Fruit fly (Drosophila melanogaster) whole organism, embryonic: ENCODE measurements around the gene CG7135.

ENCODE experiments used
- Atf3 ChIP-seq: fragments of 200-800 bp; sonication (Bioruptor generic); optimal IDR thresholded peaks from 3 replicates; lab custom pipeline; 2016; ENCODE audit warnings: missing biosample characterization, missing genetic modification characterization
- B-H2 ChIP-seq: fragments of 200-800 bp; sonication (Bioruptor generic); optimal IDR thresholded peaks from 2 replicates; lab custom pipeline; 2018; ENCODE audit warnings: missing biosample characterization, mild to moderate bottlenecking, missing genetic modification characterization
- CG10366 ChIP-seq: fragments of 200-800 bp; sonication (Bioruptor generic); IDR thresholded peaks from 2 replicates; pipeline ENCODE4 v1.3.6; 2022; ENCODE audit warnings: missing biosample characterization, missing genetic modification characterization
- CG10462 ChIP-seq: fragments of 200-800 bp; sonication (Bioruptor generic); optimal IDR thresholded peaks from 2 replicates; lab custom pipeline; 2016; ENCODE audit warnings: missing biosample characterization, missing genetic modification characterization
- CG11560 ChIP-seq: fragments of 200-800 bp; sonication (Bioruptor generic); IDR thresholded peaks from 3 replicates; pipeline ENCODE4 v1.3.6; 2022; ENCODE audit warnings: missing biosample characterization, missing genetic modification characterization
- CG11696 ChIP-seq: fragments of 200-800 bp; sonication (Bioruptor generic); IDR thresholded peaks from 2 replicates; pipeline ENCODE4 v1.3.6; 2022; ENCODE audit warnings: missing biosample characterization, missing genetic modification characterization
- CG12104 ChIP-seq: fragments of 200-800 bp; sonication (Bioruptor generic); optimal IDR thresholded peaks from 3 replicates; lab custom pipeline; 2016; ENCODE audit warnings: missing biosample characterization, missing genetic modification characterization
- CG13424 ChIP-seq: fragments of 200-800 bp; sonication (Bioruptor generic); optimal IDR thresholded peaks from 2 replicates; lab custom pipeline; 2019; ENCODE audit warnings: missing biosample characterization, mild to moderate bottlenecking, missing genetic modification characterization, moderate library complexity
- CG13775 ChIP-seq: fragments of 200-800 bp; sonication (Bioruptor generic); optimal IDR thresholded peaks from 3 replicates; lab custom pipeline; 2017; ENCODE audit warnings: missing biosample characterization, mild to moderate bottlenecking, missing genetic modification characterization
- CG1529 ChIP-seq: fragments of 200-800 bp; sonication (Bioruptor generic); optimal IDR thresholded peaks from 3 replicates; lab custom pipeline; 2018; ENCODE audit warnings: missing biosample characterization, missing genetic modification characterization
- CG1602 ChIP-seq: fragments of 200-800 bp; sonication (Bioruptor generic); optimal IDR thresholded peaks from 3 replicates; lab custom pipeline; 2016; ENCODE audit warnings: missing biosample characterization, missing genetic modification characterization
- CG1792 ChIP-seq: fragments of 200-800 bp; sonication (Bioruptor generic); optimal IDR thresholded peaks from 2 replicates; lab custom pipeline; 2016; ENCODE audit warnings: missing biosample characterization, missing genetic modification characterization
- CG1832 ChIP-seq: fragments of 200-800 bp; sonication (Bioruptor generic); optimal IDR thresholded peaks from 2 replicates; lab custom pipeline; 2017; ENCODE audit warnings: missing biosample characterization, mild to moderate bottlenecking, missing genetic modification characterization, inconsistent platforms
- CG3281 ChIP-seq: fragments of 200-800 bp; sonication (Bioruptor generic); optimal IDR thresholded peaks from 3 replicates; lab custom pipeline; 2017; ENCODE audit warnings: missing biosample characterization, mild to moderate bottlenecking, missing genetic modification characterization
- CG3847 ChIP-seq: fragments of 200-800 bp; sonication (Bioruptor generic); IDR thresholded peaks from 2 replicates; pipeline ENCODE4 v1.3.6; 2022; ENCODE audit warnings: missing biosample characterization, missing genetic modification characterization
- CG42726 ChIP-seq: fragments of 200-800 bp; sonication (Bioruptor generic); IDR thresholded peaks from 2 replicates; pipeline ENCODE4 v1.3.6; 2022; ENCODE audit warnings: missing biosample characterization, missing genetic modification characterization; ENCODE audit not compliant: partially characterized antibody
- CG5953 ChIP-seq: fragments of 200-800 bp; sonication (Bioruptor generic); IDR thresholded peaks from 2 replicates; pipeline ENCODE4 v1.3.6; 2022; ENCODE audit warnings: missing biosample characterization, missing genetic modification characterization
- CG7987 ChIP-seq: fragments of 200-800 bp; sonication (Bioruptor generic); optimal IDR thresholded peaks from 2 replicates; lab custom pipeline; 2018; ENCODE audit warnings: missing biosample characterization, mild to moderate bottlenecking, missing genetic modification characterization, moderate library complexity
- CG8924 ChIP-seq: fragments of 200-800 bp; optimal IDR thresholded peaks from 3 replicates; lab custom pipeline; 2019; ENCODE audit warnings: missing biosample characterization, mild to moderate bottlenecking, missing genetic modification characterization, moderate library complexity
- CG9437 ChIP-seq: fragments of 200-800 bp; sonication (Bioruptor generic); optimal IDR thresholded peaks from 2 replicates; lab custom pipeline; 2018; ENCODE audit warnings: missing biosample characterization, mild to moderate bottlenecking, missing genetic modification characterization
- CG9932 ChIP-seq: fragments of 200-800 bp; sonication (Bioruptor generic); IDR thresholded peaks from 2 replicates; pipeline ENCODE4 v1.3.6; 2022; ENCODE audit warnings: missing biosample characterization, missing genetic modification characterization
- Dfd ChIP-seq, 2 experiments: fragments of >200 bp; optimal IDR thresholded peaks; 2 replicates each; lab custom pipeline; 2017; ENCODE audit warnings: missing biosample characterization in 2 of 2, missing genetic modification characterization in 2 of 2
- Doc3 ChIP-seq: fragments of 200-800 bp; sonication (Bioruptor generic); IDR thresholded peaks from 3 replicates; pipeline ENCODE4 v1.3.6; 2022; ENCODE audit warnings: missing biosample characterization, missing genetic modification characterization; ENCODE audit not compliant: partially characterized antibody
- Eip74EF ChIP-seq, 2 experiments: fragments of 200-800 bp in 1 of 2; fragments of >200 bp in 1 of 2; sonication (Bioruptor generic) in 1 of 2; optimal IDR thresholded peaks; 2 replicates each; lab custom pipeline; 2017 to 2019; ENCODE audit warnings: missing biosample characterization in 2 of 2, missing genetic modification characterization in 2 of 2, mild to moderate bottlenecking in 1 of 2, moderate library complexity in 1 of 2
- Fer2 ChIP-seq: fragments of 200-800 bp; sonication (Bioruptor generic); optimal IDR thresholded peaks from 2 replicates; lab custom pipeline; 2018; ENCODE audit warnings: missing biosample characterization, mild to moderate bottlenecking, missing genetic modification characterization, moderate library complexity
- HLHmδ ChIP-seq: fragments of 200-800 bp; sonication (Bioruptor generic); optimal IDR thresholded peaks from 2 replicates; lab custom pipeline; 2018; ENCODE audit warnings: missing biosample characterization, mild to moderate bottlenecking, missing genetic modification characterization, moderate library complexity
- PHDP ChIP-seq: fragments of 200-800 bp; sonication (Bioruptor generic); optimal IDR thresholded peaks from 3 replicates; lab custom pipeline; 2018; ENCODE audit warnings: missing biosample characterization, mild to moderate bottlenecking, missing genetic modification characterization, moderate library complexity
- Poxn ChIP-seq: fragments of 200-800 bp; sonication (Bioruptor generic); IDR thresholded peaks from 2 replicates; pipeline ENCODE4 v1.3.6; 2022; ENCODE audit warnings: missing biosample characterization, missing genetic modification characterization
- Stat92E ChIP-seq, 3 experiments: fragments of >200 bp in 2 of 3; fragments of 200-800 bp in 1 of 3; sonication (Bioruptor generic) in 1 of 3; optimal IDR thresholded peaks; 2 replicates each; lab custom pipeline; 2017 to 2019; ENCODE audit warnings: missing biosample characterization in 3 of 3, missing genetic modification characterization in 3 of 3, mild to moderate bottlenecking in 1 of 3, moderate library complexity in 1 of 3
- al ChIP-seq: fragments of 200-800 bp; sonication (Bioruptor generic); IDR thresholded peaks from 2 replicates; pipeline ENCODE4 v1.3.6; 2022; ENCODE audit warnings: missing biosample characterization, missing genetic modification characterization
- bbx ChIP-seq: fragments of 200-800 bp; sonication (Bioruptor generic); IDR thresholded peaks from 2 replicates; pipeline ENCODE4 v1.3.6; 2022; ENCODE audit warnings: missing biosample characterization, missing genetic modification characterization; ENCODE audit not compliant: partially characterized antibody
- br ChIP-seq: fragments of >200 bp; optimal IDR thresholded peaks from 2 replicates; lab custom pipeline; 2017
- chm ChIP-seq: fragments of 200-800 bp; sonication (Bioruptor generic); IDR thresholded peaks from 2 replicates; pipeline ENCODE4 v1.3.6; 2022; ENCODE audit warnings: missing biosample characterization, missing genetic modification characterization
- crc ChIP-seq: fragments of 200-800 bp; sonication (Bioruptor generic); optimal IDR thresholded peaks from 2 replicates; lab custom pipeline; 2016; ENCODE audit warnings: missing biosample characterization, missing genetic modification characterization
- da ChIP-seq: fragments of 200-800 bp; sonication (Bioruptor generic); optimal IDR thresholded peaks from 2 replicates; lab custom pipeline; 2016; ENCODE audit warnings: missing biosample characterization, missing genetic modification characterization
- fd102C ChIP-seq: fragments of 200-800 bp; sonication (Bioruptor generic); optimal IDR thresholded peaks from 2 replicates; lab custom pipeline; 2018; ENCODE audit warnings: missing biosample characterization, mild to moderate bottlenecking, missing genetic modification characterization, moderate library complexity
- gro ChIP-seq: fragments of 200-800 bp; sonication (Bioruptor generic); optimal IDR thresholded peaks from 2 replicates; lab custom pipeline; 2016; ENCODE audit warnings: missing biosample characterization, missing genetic modification characterization
- ham ChIP-seq: fragments of 200-800 bp; sonication (Bioruptor generic); IDR thresholded peaks from 2 replicates; pipeline ENCODE4 v1.3.6; 2022; ENCODE audit warnings: missing biosample characterization, missing genetic modification characterization
- ken ChIP-seq: fragments of 200-800 bp; sonication (Bioruptor generic); IDR thresholded peaks from 3 replicates; pipeline ENCODE4 v1.3.6; 2022; ENCODE audit warnings: missing biosample characterization, missing genetic modification characterization
- lmd ChIP-seq: fragments of 200-800 bp; sonication (Bioruptor generic); IDR thresholded peaks from 2 replicates; pipeline ENCODE4 v1.3.6; 2022; ENCODE audit warnings: missing biosample characterization, missing genetic modification characterization
- mirr ChIP-seq: fragments of 200-800 bp; sonication (Bioruptor generic); optimal IDR thresholded peaks from 3 replicates; lab custom pipeline; 2018; ENCODE audit warnings: missing biosample characterization, mild to moderate bottlenecking, missing genetic modification characterization
- nerfin-2 ChIP-seq: fragments of 200-800 bp; sonication (Bioruptor generic); IDR thresholded peaks from 2 replicates; pipeline ENCODE4 v1.3.6; 2022; ENCODE audit warnings: missing biosample characterization, missing genetic modification characterization; ENCODE audit not compliant: partially characterized antibody
- onecut ChIP-seq: fragments of 200-800 bp; sonication (Bioruptor generic); IDR thresholded peaks from 2 replicates; pipeline ENCODE4 v1.3.6; 2022; ENCODE audit warnings: missing biosample characterization, missing genetic modification characterization
- sisA ChIP-seq: fragments of 200-800 bp; sonication (Bioruptor generic); IDR thresholded peaks from 2 replicates; pipeline ENCODE4 v1.3.6; 2022; ENCODE audit warnings: missing biosample characterization, missing genetic modification characterization
- sna ChIP-seq: fragments of 200-800 bp; sonication (Bioruptor generic); IDR thresholded peaks from 2 replicates; pipeline ENCODE4 v1.3.6; 2022; ENCODE audit warnings: missing biosample characterization, missing genetic modification characterization; ENCODE audit not compliant: partially characterized antibody
- sr ChIP-seq: fragments of 200-800 bp; sonication (Bioruptor generic); IDR thresholded peaks from 3 replicates; pipeline ENCODE4 v1.3.6; 2022; ENCODE audit warnings: missing biosample characterization, missing genetic modification characterization
- tio ChIP-seq: fragments of 200-800 bp; sonication (Bioruptor generic); optimal IDR thresholded peaks from 2 replicates; lab custom pipeline; 2017; ENCODE audit warnings: missing biosample characterization, missing genetic modification characterization, inconsistent platforms
- ttk ChIP-seq: fragments of 200-800 bp; sonication (Bioruptor generic); IDR thresholded peaks from 2 replicates; pipeline ENCODE4 v2.1.2; 2022; ENCODE audit warnings: missing biosample characterization, missing genetic modification characterization
- usp ChIP-seq: fragments of >200 bp; optimal IDR thresholded peaks from 2 replicates; lab custom pipeline; 2017; ENCODE audit warnings: missing biosample characterization, missing genetic modification characterization
- vvl ChIP-seq: fragments of 200-800 bp; sonication (Bioruptor generic); IDR thresholded peaks from 2 replicates; pipeline ENCODE4 v1.3.6; 2022; ENCODE audit warnings: missing biosample characterization, missing genetic modification characterization
- wor ChIP-seq: fragments of 200-800 bp; sonication (Bioruptor generic); IDR thresholded peaks from 2 replicates; pipeline ENCODE4 v1.3.6; 2022; ENCODE audit warnings: missing biosample characterization, missing genetic modification characterization

Gene CG7135

dm6 chrX:18094747-18095352 lies 8.6 kb upstream of the CG7135 start (continued):
- no peak for TF ChIP-seq Dfd (GFP tag; optimal IDR thresholded peaks at IDR 0.05; lab: Kevin White, UChicago)
- no peak for TF ChIP-seq onecut (GFP tag; lab: Robert Waterston, UW)
- no peak for TF ChIP-seq CG42726 (GFP tag; lab: Robert Waterston, UW)
- TF ChIP-seq CG1792: no peak
- TF ChIP-seq PHDP (tag; lab: Kevin White, UChicago): peak; percentile 53
- TF ChIP-seq CG12104: no peak
- no peak for TF ChIP-seq br (lab: Kevin White, UChicago)
- TF ChIP-seq CG3281 (GFP tag; lab: Kevin White, UChicago): peak; percentile 65
- peak; percentile 38 for TF ChIP-seq CG8924 (tag; lab: Kevin White, UChicago)
- no peak for TF ChIP-seq bbx (GFP tag; lab: Robert Waterston, UW)
- TF ChIP-seq Doc3 (GFP tag; lab: Robert Waterston, UW): no peak
- peak; percentile 45 for TF ChIP-seq CG9932 (GFP tag; lab: Robert Waterston, UW)
- no peak for TF ChIP-seq ham (GFP tag; lab: Robert Waterston, UW)
- TF ChIP-seq Atf3: no peak
- TF ChIP-seq gro: no peak
- TF ChIP-seq CG1529 (GFP tag; lab: Kevin White, UChicago): no peak
- TF ChIP-seq al (GFP tag; lab: Robert Waterston, UW): peak; percentile 47
- peak; percentile 37 for TF ChIP-seq CG13424
- no peak for TF ChIP-seq CG11560 (tag; lab: Robert Waterston, UW)
- no peak for TF ChIP-seq B-H2 (GFP tag; lab: Kevin White, UChicago)
- peak; percentile 51 for TF ChIP-seq CG3847 (GFP tag; lab: Robert Waterston, UW)
- TF ChIP-seq sna (GFP tag; lab: Robert Waterston, UW): no peak
- TF ChIP-seq fd102C (GFP tag; lab: Kevin White, UChicago): no peak
- peak; percentile 60 for TF ChIP-seq CG10366
- no peak for TF ChIP-seq CG9437 (GFP tag; lab: Kevin White, UChicago)
- no peak for TF ChIP-seq ttk (GFP tag; lab: Robert Waterston, UW)
- TF ChIP-seq HLHmδ (GFP tag; lab: Kevin White, UChicago): no peak
- TF ChIP-seq wor (GFP tag; lab: Robert Waterston, UW): no peak
- TF ChIP-seq CG1602 (GFP tag; lab: Kevin White, UChicago): no peak
- TF ChIP-seq Stat92E (GFP tag; optimal IDR thresholded peaks at IDR 0.05; lab: Kevin White, UChicago): no peak
- no peak for TF ChIP-seq Fer2 (tag; lab: Kevin White, UChicago)
- TF ChIP-seq CG11696: no peak
- TF ChIP-seq mirr (GFP tag; lab: Kevin White, UChicago): no peak
- TF ChIP-seq CG13775 (GFP tag; lab: Kevin White, UChicago): no peak
- TF ChIP-seq CG10462 (GFP tag; lab: Kevin White, UChicago): no peak
- TF ChIP-seq crc: no peak
- TF ChIP-seq Eip74EF (GFP tag; optimal IDR thresholded peaks at IDR 0.05; lab: Kevin White, UChicago): no peak
- TF ChIP-seq CG5953 (GFP tag; lab: Robert Waterston, UW): no peak
- TF ChIP-seq da (GFP tag; lab: Kevin White, UChicago): no peak
- TF ChIP-seq sisA: peak; percentile 44; the same call in 1 of the 2 replicates
- TF ChIP-seq usp (GFP tag; lab: Kevin White, UChicago): no peak
- no peak for TF ChIP-seq tio (GFP tag; lab: Kevin White, UChicago)
- TF ChIP-seq CG7987 (GFP tag; lab: Kevin White, UChicago): no peak
- TF ChIP-seq vvl: no peak
- 0 out of 2 replicates have a peak, but pooled peaks have one; percentile 17 for TF ChIP-seq Poxn
- TF ChIP-seq ken (GFP tag; lab: Robert Waterston, UW): no peak
- no peak for TF ChIP-seq nerfin-2 (GFP tag; lab: Robert Waterston, UW)
- no peak for TF ChIP-seq sr
- TF ChIP-seq CG1832: no peak
- TF ChIP-seq chm (GFP tag; lab: Robert Waterston, UW): no peak
- peak; percentile 59; the same call in 1 of the 2 replicates for TF ChIP-seq lmd
